Worm (Caenorhabditis elegans): ENCODE data around the gene C30H6.5.

ce11 chrIV:17342179-17342578, 29.4 kb upstream of the C30H6.5 start, which contains the start of gene C49C3.9:
- TF ChIP-seq nhr-237 (tag; optimal IDR thresholded peaks at IDR 0.05) (no peak), nhr-6 (tag; optimal IDR thresholded peaks at IDR 0.05) (no peak), dmd-4 (tag; optimal IDR thresholded peaks at IDR 0.05) (no peak), ama-1 (optimal IDR thresholded peaks at IDR 0.05) (no peak)

All from whole organism, L2 larva.